Fruit fly (Drosophila melanogaster): ENCODE results near the gene CG31248.
A peak's percentile ranks its signal among the peaks of the same experiment; 100 is the strongest.

CG31248 gene

DNA sequence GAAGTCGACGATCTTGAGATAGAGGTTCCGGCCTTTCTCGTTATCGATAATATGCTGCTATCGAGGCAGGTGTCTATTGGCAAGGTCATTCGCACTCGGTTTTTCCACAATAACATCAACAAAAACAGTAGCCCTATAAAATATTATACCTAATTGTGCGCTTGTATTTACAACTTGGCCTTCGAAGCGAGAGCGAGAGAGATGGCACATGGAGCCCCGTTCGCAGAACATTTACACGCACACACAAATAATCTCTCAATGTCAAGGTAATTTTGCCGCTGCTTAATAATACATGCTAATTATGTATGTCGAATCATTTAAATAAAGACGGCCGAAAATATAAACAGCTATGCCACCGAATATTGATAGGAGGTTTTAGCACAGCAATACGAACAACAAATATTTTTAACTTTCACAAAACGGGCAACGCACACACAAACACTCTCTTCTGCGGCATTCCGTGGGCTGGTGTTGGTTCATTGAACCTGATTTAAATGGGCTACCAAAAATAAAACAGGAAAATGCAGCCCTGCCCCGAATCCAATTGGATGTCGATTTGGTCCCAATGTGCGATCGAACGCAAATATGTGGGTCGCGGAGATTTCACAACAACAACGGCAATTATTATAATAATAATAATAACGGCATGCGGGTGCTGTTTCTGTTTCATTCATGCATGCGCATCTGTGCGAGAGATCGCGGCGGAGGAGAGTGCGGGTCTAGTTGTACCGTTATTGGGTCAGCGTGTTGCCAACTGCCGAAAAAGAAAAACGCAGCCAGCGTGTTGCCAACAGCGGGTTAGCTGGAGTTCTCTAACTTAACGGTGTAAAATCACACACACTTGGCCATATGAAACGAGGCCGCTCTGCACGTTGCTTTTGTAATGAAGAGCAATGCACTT lies 6.7 kb upstream of the CG31248 start (continued):
- TF ChIP-seq sisA (GFP tag; IDR thresholded peaks at IDR 0.05): no peak
- peak; percentile 37 to 90 for TF ChIP-seq insv (GFP tag; optimal IDR thresholded peaks at IDR 0.05)
- no peak for TF ChIP-seq CG14860 (GFP tag; IDR thresholded peaks at IDR 0.05; ENCODE audit: partially characterized antibody)
- TF ChIP-seq CG8281 (tag; optimal IDR thresholded peaks at IDR 0.05): no peak
- TF ChIP-seq odd (GFP tag; optimal IDR thresholded peaks at IDR 0.05): no peak
- TF ChIP-seq br (optimal IDR thresholded peaks at IDR 0.05): no peak
- TF ChIP-seq Chrac-16 (GFP tag; optimal IDR thresholded peaks at IDR 0.05): no peak
- no peak for TF ChIP-seq CG4854 (GFP tag; optimal IDR thresholded peaks at IDR 0.05)
- TF ChIP-seq al (GFP tag; IDR thresholded peaks at IDR 0.05): no peak
- no peak for TF ChIP-seq CG18262 (tag; optimal IDR thresholded peaks at IDR 0.05)
- TF ChIP-seq CG34422 (GFP tag; IDR thresholded peaks at IDR 0.05): no peak
- no peak for TF ChIP-seq CG7987 (GFP tag; optimal IDR thresholded peaks at IDR 0.05)
- TF ChIP-seq oc (tag; optimal IDR thresholded peaks at IDR 0.05): no peak
- no peak for TF ChIP-seq Xbp1 (GFP tag; optimal IDR thresholded peaks at IDR 0.05)
- no peak for TF ChIP-seq CG7839 (tag; optimal IDR thresholded peaks at IDR 0.05)
- no peak for TF ChIP-seq Oaz (GFP tag; IDR thresholded peaks at IDR 0.05)
- TF ChIP-seq Dbx (GFP tag; IDR thresholded peaks at IDR 0.05): no peak
- TF ChIP-seq CG14667 (GFP tag; IDR thresholded peaks at IDR 0.05): no peak
- no peak for TF ChIP-seq H15 (GFP tag; IDR thresholded peaks at IDR 0.05)
- no peak for TF ChIP-seq cas (GFP tag; IDR thresholded peaks at IDR 0.05)
- TF ChIP-seq Atf-2 (GFP tag; optimal IDR thresholded peaks at IDR 0.05): no peak
- TF ChIP-seq prd (optimal IDR thresholded peaks at IDR 0.05): no peak
- TF ChIP-seq prd (GFP tag; IDR thresholded peaks at IDR 0.05): no peak
- TF ChIP-seq Mrtf (GFP tag; IDR thresholded peaks at IDR 0.05): no peak
- TF ChIP-seq gt (GFP tag; IDR thresholded peaks at IDR 0.05): no peak
- TF ChIP-seq ase (GFP tag; IDR thresholded peaks at IDR 0.05): no peak
- peak; percentile 67 for TF ChIP-seq sens (GFP tag)
- no peak for TF ChIP-seq CG13296 (GFP tag; optimal IDR thresholded peaks at IDR 0.05)
- no peak for TF ChIP-seq dysf (GFP tag; IDR thresholded peaks at IDR 0.05)
- TF ChIP-seq D (optimal IDR thresholded peaks at IDR 0.05): no peak
- TF ChIP-seq D (GFP tag; optimal IDR thresholded peaks at IDR 0.05): peak; percentile 13
- TF ChIP-seq fd96Cb (tag; optimal IDR thresholded peaks at IDR 0.05): no peak
- no peak for TF ChIP-seq CG4730 (GFP tag; IDR thresholded peaks at IDR 0.05)
- TF ChIP-seq CG33213 (GFP tag; optimal IDR thresholded peaks at IDR 0.05): no peak
- no peak for TF ChIP-seq Hand (GFP tag; optimal IDR thresholded peaks at IDR 0.05)
- TF ChIP-seq CG13424 (tag; optimal IDR thresholded peaks at IDR 0.05): no peak
- no peak for TF ChIP-seq run (tag; optimal IDR thresholded peaks at IDR 0.05)
- TF ChIP-seq sqz (GFP tag; optimal IDR thresholded peaks at IDR 0.05): no peak
- TF ChIP-seq CG13894 (tag; optimal IDR thresholded peaks at IDR 0.05): no peak
- TF ChIP-seq tio (GFP tag; optimal IDR thresholded peaks at IDR 0.05): no peak
- TF ChIP-seq inv (GFP tag; IDR thresholded peaks at IDR 0.05; ENCODE audit: partially characterized antibody): no peak
- TF ChIP-seq C15 (GFP tag; IDR thresholded peaks at IDR 0.05): no peak
- TF ChIP-seq Bteb2 (GFP tag; optimal IDR thresholded peaks at IDR 0.05): no peak
- TF ChIP-seq CG11695 (GFP tag; IDR thresholded peaks at IDR 0.05): 0 out of 3 replicates have a peak, but pooled peaks have one; percentile 30
- TF ChIP-seq CG11723 (GFP tag; optimal IDR thresholded peaks at IDR 0.05): no peak
- no peak for TF ChIP-seq nom (GFP tag; optimal IDR thresholded peaks at IDR 0.05)
- no peak for TF ChIP-seq nau (GFP tag; optimal IDR thresholded peaks at IDR 0.05)
- TF ChIP-seq CG10959 (GFP tag; IDR thresholded peaks at IDR 0.05): no peak
- TF ChIP-seq fd102C (GFP tag; optimal IDR thresholded peaks at IDR 0.05): no peak
- no peak for TF ChIP-seq CG12071 (GFP tag; optimal IDR thresholded peaks at IDR 0.05)
- TF ChIP-seq bigmax (GFP tag; optimal IDR thresholded peaks at IDR 0.05): no peak

Measured in whole organism, embryonic.